Fruit fly (Drosophila melanogaster) whole organism, embryonic: Measurements from ENCODE around the gene caz.

ENCODE experiments used
- Atf3 ChIP-seq: fragments of 200-800 bp; sonication (Bioruptor generic); optimal IDR thresholded peaks from 3 replicates; lab custom pipeline; 2016; ENCODE audit warnings: missing biosample characterization, missing genetic modification characterization
- Bgb ChIP-seq: fragments of 200-800 bp; sonication (Bioruptor generic); IDR thresholded peaks from 2 replicates; pipeline ENCODE4 v1.3.6; 2022; ENCODE audit warnings: missing biosample characterization, missing genetic modification characterization; ENCODE audit not compliant: partially characterized antibody
- CG10147 ChIP-seq: fragments of 200-800 bp; sonication (Bioruptor generic); optimal IDR thresholded peaks from 2 replicates; lab custom pipeline; 2019; ENCODE audit warnings: missing biosample characterization, mild to moderate bottlenecking, missing genetic modification characterization, moderate library complexity
- CG10209 ChIP-seq: fragments of 200-800 bp; sonication (Bioruptor generic); optimal IDR thresholded peaks from 3 replicates; lab custom pipeline; 2017; ENCODE audit warnings: missing biosample characterization, mild to moderate bottlenecking, missing genetic modification characterization, missing genetic modification reagents
- CG11695 ChIP-seq: fragments of 200-800 bp; sonication (Bioruptor generic); IDR thresholded peaks from 3 replicates; pipeline ENCODE4 v1.3.6; 2022; ENCODE audit warnings: missing biosample characterization, missing genetic modification characterization
- CG12155 ChIP-seq: fragments of 200-800 bp; sonication (Bioruptor generic); optimal IDR thresholded peaks from 3 replicates; lab custom pipeline; 2016; ENCODE audit warnings: missing biosample characterization, missing genetic modification characterization
- CG14050 ChIP-seq: fragments of 200-800 bp; sonication (Bioruptor generic); IDR thresholded peaks from 3 replicates; pipeline ENCODE4 v1.3.6; 2022; ENCODE audit warnings: missing biosample characterization, missing genetic modification characterization
- CG15011 ChIP-seq: fragments of 200-800 bp; sonication (Bioruptor generic); optimal IDR thresholded peaks from 3 replicates; lab custom pipeline; 2018; ENCODE audit warnings: missing biosample characterization, mild to moderate bottlenecking, missing genetic modification characterization
- CG15073 ChIP-seq: fragments of 200-800 bp; sonication (Bioruptor generic); optimal IDR thresholded peaks from 2 replicates; lab custom pipeline; 2016; ENCODE audit warnings: missing biosample characterization, missing genetic modification characterization
- CG15601 ChIP-seq: fragments of 200-800 bp; sonication (Bioruptor generic); optimal IDR thresholded peaks from 3 replicates; lab custom pipeline; 2019; ENCODE audit warnings: missing biosample characterization, mild to moderate bottlenecking, missing genetic modification characterization, moderate library complexity
- CG1602 ChIP-seq: fragments of 200-800 bp; sonication (Bioruptor generic); optimal IDR thresholded peaks from 3 replicates; lab custom pipeline; 2016; ENCODE audit warnings: missing biosample characterization, missing genetic modification characterization
- CG16779 ChIP-seq: fragments of 200-800 bp; sonication (Bioruptor generic); IDR thresholded peaks from 2 replicates; pipeline ENCODE4 v1.3.6; 2022; ENCODE audit warnings: missing biosample characterization, missing genetic modification characterization
- CG17361 ChIP-seq: fragments of 200-800 bp; sonication (Bioruptor generic); IDR thresholded peaks from 3 replicates; pipeline ENCODE4 v1.3.6; 2022; ENCODE audit warnings: missing biosample characterization, missing genetic modification characterization
- CG17385 ChIP-seq: fragments of 200-800 bp; sonication (Bioruptor generic); optimal IDR thresholded peaks from 3 replicates; lab custom pipeline; 2018; ENCODE audit warnings: missing biosample characterization, mild to moderate bottlenecking, missing genetic modification characterization
- CG17568 ChIP-seq: fragments of 200-800 bp; sonication (Bioruptor generic); optimal IDR thresholded peaks from 2 replicates; lab custom pipeline; 2018; ENCODE audit warnings: missing biosample characterization, mild to moderate bottlenecking, missing genetic modification characterization, moderate library complexity
- CG18764 ChIP-seq: fragments of 200-800 bp; sonication (Bioruptor generic); optimal IDR thresholded peaks from 3 replicates; lab custom pipeline; 2016; ENCODE audit warnings: missing biosample characterization, missing genetic modification characterization
- CG3065 ChIP-seq: fragments of 200-800 bp; sonication (Bioruptor generic); optimal IDR thresholded peaks from 2 replicates; lab custom pipeline; 2016; ENCODE audit warnings: missing biosample characterization, missing genetic modification characterization
- CG34376 ChIP-seq: fragments of 200-800 bp; sonication (Bioruptor generic); optimal IDR thresholded peaks from 2 replicates; lab custom pipeline; 2018; ENCODE audit warnings: missing biosample characterization, mild to moderate bottlenecking, missing genetic modification characterization
- CG4617 ChIP-seq: fragments of 200-800 bp; sonication (Bioruptor generic); optimal IDR thresholded peaks from 3 replicates; lab custom pipeline; 2016; ENCODE audit warnings: missing biosample characterization, missing genetic modification characterization, borderline replicate concordance
- CG4707 ChIP-seq: fragments of 200-800 bp; sonication (Bioruptor generic); optimal IDR thresholded peaks from 2 replicates; lab custom pipeline; 2018; ENCODE audit warnings: missing biosample characterization, mild to moderate bottlenecking, missing genetic modification characterization, moderate library complexity
- CG4730 ChIP-seq: fragments of 200-800 bp; sonication (Bioruptor generic); IDR thresholded peaks from 2 replicates; pipeline ENCODE4 v1.3.6; 2022; ENCODE audit warnings: missing biosample characterization, missing genetic modification characterization
- CG5180 ChIP-seq: fragments of 200-800 bp; sonication (Bioruptor generic); optimal IDR thresholded peaks from 3 replicates; lab custom pipeline; 2017; ENCODE audit warnings: missing biosample characterization, missing genetic modification characterization, mild to moderate bottlenecking, moderate library complexity, missing genetic modification reagents
- CG6654 ChIP-seq: fragments of 200-800 bp; sonication (Bioruptor generic); optimal IDR thresholded peaks from 2 replicates; lab custom pipeline; 2017; ENCODE audit warnings: missing biosample characterization, mild to moderate bottlenecking, missing genetic modification characterization
- CG8281 ChIP-seq: fragments of 200-800 bp; sonication (Bioruptor generic); optimal IDR thresholded peaks from 2 replicates; lab custom pipeline; 2018; ENCODE audit warnings: missing biosample characterization, mild to moderate bottlenecking, missing genetic modification characterization, moderate library complexity
- CG9727 ChIP-seq: fragments of 200-800 bp; sonication (Bioruptor generic); optimal IDR thresholded peaks from 3 replicates; lab custom pipeline; 2017; ENCODE audit warnings: missing biosample characterization, mild to moderate bottlenecking, missing genetic modification characterization
- CG9817 ChIP-seq: fragments of 200-800 bp; sonication (Bioruptor generic); optimal IDR thresholded peaks from 2 replicates; lab custom pipeline; 2018; ENCODE audit warnings: missing biosample characterization, mild to moderate bottlenecking, missing genetic modification characterization, moderate library complexity
- Dfd ChIP-seq, 2 experiments: fragments of >200 bp; optimal IDR thresholded peaks; 2 replicates each; lab custom pipeline; 2017; ENCODE audit warnings: missing biosample characterization in 2 of 2, missing genetic modification characterization in 2 of 2
- Dip3 ChIP-seq: fragments of 200-800 bp; sonication (Bioruptor generic); optimal IDR thresholded peaks from 3 replicates; lab custom pipeline; 2016; ENCODE audit warnings: missing biosample characterization, missing genetic modification characterization
- E2f2 ChIP-seq: fragments of 200-800 bp; sonication (Bioruptor generic); IDR thresholded peaks from 2 replicates; pipeline ENCODE4 v1.3.6; 2022; ENCODE audit warnings: missing biosample characterization, missing genetic modification characterization
- ERR ChIP-seq: fragments of 200-800 bp; sonication (Bioruptor generic); optimal IDR thresholded peaks from 2 replicates; lab custom pipeline; 2016; ENCODE audit warnings: missing biosample characterization, missing genetic modification characterization
- Gsc ChIP-seq: fragments of 200-800 bp; sonication (Bioruptor generic); IDR thresholded peaks from 2 replicates; pipeline ENCODE4 v1.3.6; 2022; ENCODE audit warnings: missing biosample characterization, missing genetic modification characterization
- H15 ChIP-seq: fragments of 200-800 bp; sonication (Bioruptor generic); IDR thresholded peaks from 3 replicates; pipeline ENCODE4 v1.3.6; 2022; ENCODE audit warnings: missing biosample characterization, missing genetic modification characterization
- Hey ChIP-seq: fragments of 200-800 bp; sonication (Bioruptor generic); optimal IDR thresholded peaks from 3 replicates; lab custom pipeline; 2018; ENCODE audit warnings: missing biosample characterization, mild to moderate bottlenecking, missing genetic modification characterization
- Jarid2 ChIP-seq: fragments of 200-800 bp; sonication (Bioruptor generic); optimal IDR thresholded peaks from 3 replicates; lab custom pipeline; 2017; ENCODE audit warnings: mild to moderate bottlenecking, missing biosample characterization, missing genetic modification reagents, missing genetic modification characterization
- Nf-YC ChIP-seq: fragments of 200-800 bp; optimal IDR thresholded peaks from 3 replicates; lab custom pipeline; 2019; ENCODE audit warnings: missing biosample characterization, mild to moderate bottlenecking, missing genetic modification characterization, moderate library complexity
- Six4 ChIP-seq: fragments of 200-800 bp; sonication (Bioruptor generic); optimal IDR thresholded peaks from 2 replicates; lab custom pipeline; 2016; ENCODE audit warnings: missing biosample characterization, missing genetic modification characterization
- TFAM ChIP-seq: fragments of 200-800 bp; sonication (Bioruptor generic); optimal IDR thresholded peaks from 2 replicates; lab custom pipeline; 2017; ENCODE audit warnings: missing biosample characterization, missing genetic modification characterization, inconsistent platforms
- aop ChIP-seq: fragments of 200-800 bp; sonication (Bioruptor generic); IDR thresholded peaks from 2 replicates; pipeline ENCODE4 v1.3.6; 2022; ENCODE audit warnings: missing biosample characterization, missing genetic modification characterization
- bowl ChIP-seq: fragments of 200-800 bp; sonication (Bioruptor generic); IDR thresholded peaks from 2 replicates; pipeline ENCODE4 v1.3.6; 2022; ENCODE audit warnings: missing biosample characterization, missing genetic modification characterization
- dati ChIP-seq: fragments of 200-800 bp; sonication (Bioruptor generic); IDR thresholded peaks from 2 replicates; pipeline ENCODE4 v1.3.6; 2022; ENCODE audit warnings: missing biosample characterization, missing genetic modification characterization
- dimm ChIP-seq: fragments of 200-800 bp; sonication (Bioruptor generic); IDR thresholded peaks from 2 replicates; pipeline ENCODE4 v1.3.6; 2022; ENCODE audit warnings: missing biosample characterization, missing genetic modification characterization
- en ChIP-seq: fragments of 200-800 bp; sonication (Bioruptor generic); optimal IDR thresholded peaks from 2 replicates; lab custom pipeline; 2016; ENCODE audit warnings: missing biosample characterization, missing genetic modification characterization
- eyg ChIP-seq: fragments of 200-800 bp; sonication (Bioruptor generic); optimal IDR thresholded peaks from 3 replicates; lab custom pipeline; 2016; ENCODE audit warnings: missing biosample characterization, missing genetic modification characterization
- ftz-f1 ChIP-seq: fragments of 200-800 bp; sonication (Bioruptor generic); optimal IDR thresholded peaks from 2 replicates; lab custom pipeline; 2016; ENCODE audit warnings: missing biosample characterization, missing genetic modification characterization
- hth ChIP-seq: fragments of >200 bp; optimal IDR thresholded peaks from 2 replicates; lab custom pipeline; 2017; ENCODE audit warnings: inconsistent platforms
- nerfin-2 ChIP-seq: fragments of 200-800 bp; sonication (Bioruptor generic); IDR thresholded peaks from 2 replicates; pipeline ENCODE4 v1.3.6; 2022; ENCODE audit warnings: missing biosample characterization, missing genetic modification characterization; ENCODE audit not compliant: partially characterized antibody
- pnt ChIP-seq: fragments of 200-800 bp; sonication (Bioruptor generic); optimal IDR thresholded peaks from 3 replicates; lab custom pipeline; 2016; ENCODE audit warnings: missing biosample characterization, missing genetic modification characterization
- sens-2 ChIP-seq: fragments of 200-800 bp; sonication (Bioruptor generic); IDR thresholded peaks from 2 replicates; pipeline ENCODE4 v1.3.6; 2022; ENCODE audit warnings: missing biosample characterization, missing genetic modification characterization
- sr ChIP-seq: fragments of 200-800 bp; sonication (Bioruptor generic); IDR thresholded peaks from 3 replicates; pipeline ENCODE4 v1.3.6; 2022; ENCODE audit warnings: missing biosample characterization, missing genetic modification characterization
- ttk ChIP-seq: fragments of 200-800 bp; sonication (Bioruptor generic); IDR thresholded peaks from 2 replicates; pipeline ENCODE4 v2.1.2; 2022; ENCODE audit warnings: missing biosample characterization, missing genetic modification characterization
- unc-4 ChIP-seq: fragments of 200-800 bp; sonication (Bioruptor generic); IDR thresholded peaks from 2 replicates; pipeline ENCODE4 v1.3.6; 2022; ENCODE audit warnings: missing biosample characterization, missing genetic modification characterization; ENCODE audit not compliant: partially characterized antibody
- unpg ChIP-seq: fragments of 200-800 bp; sonication (Bioruptor generic); optimal IDR thresholded peaks from 3 replicates; lab custom pipeline; 2018; ENCODE audit warnings: missing biosample characterization, mild to moderate bottlenecking, missing genetic modification characterization, moderate library complexity

caz gene

dm6 chrX:16270795-16271194 lies 17.8 kb upstream of the caz start, which contains the start of gene Mfe2 (continued):
- no peak for TF ChIP-seq Atf3 (GFP tag; lab: Kevin White, UChicago)
- TF ChIP-seq TFAM, result no peak
- no peak for TF ChIP-seq CG16779 (GFP tag; lab: Robert Waterston, UW)
- TF ChIP-seq dimm (GFP tag; lab: Robert Waterston, UW), result no peak
- no peak for TF ChIP-seq ttk (GFP tag; lab: Robert Waterston, UW)
- no peak for TF ChIP-seq CG15011 (GFP tag; lab: Kevin White, UChicago)
- TF ChIP-seq CG14050 (GFP tag; lab: Robert Waterston, UW), result no peak
- TF ChIP-seq CG8281 (tag; lab: Kevin White, UChicago), result no peak
- peak; percentile 58 for TF ChIP-seq Dip3 (GFP tag; lab: Kevin White, UChicago)
- TF ChIP-seq sr, result peak; percentile 40; the same call in 1 of the 3 replicates
- no peak for TF ChIP-seq bowl (GFP tag; lab: Robert Waterston, UW)
- TF ChIP-seq Six4 (GFP tag; lab: Kevin White, UChicago), result peak; percentile 24
- TF ChIP-seq CG5180 (GFP tag; lab: Kevin White, UChicago), result peak; percentile 19
- TF ChIP-seq CG1602 (GFP tag; lab: Kevin White, UChicago), result peak; percentile 26
- TF ChIP-seq CG3065 (GFP tag; lab: Kevin White, UChicago), result no peak
- TF ChIP-seq CG10209, result peak; percentile 43
- TF ChIP-seq nerfin-2 (GFP tag; lab: Robert Waterston, UW), result 0 out of 2 replicates have a peak, but pooled peaks have one; percentile 15
- TF ChIP-seq unc-4 (GFP tag; lab: Robert Waterston, UW), result peak; percentile 47
- no peak for TF ChIP-seq eyg (GFP tag; lab: Kevin White, UChicago)
- peak; percentile 24 for TF ChIP-seq Nf-YC (tag; lab: Kevin White, UChicago)
- peak; percentile 24; the same call in 1 of the 3 replicates for TF ChIP-seq H15 (GFP tag; lab: Robert Waterston, UW)
- TF ChIP-seq CG4707 (GFP tag; lab: Kevin White, UChicago), result no peak
- no peak for TF ChIP-seq en (GFP tag; lab: Kevin White, UChicago)
- peak; percentile 7 for TF ChIP-seq CG10147 (GFP tag; lab: Kevin White, UChicago)
- TF ChIP-seq CG15601 (tag; lab: Kevin White, UChicago), result peak; percentile 35
- TF ChIP-seq dati, result no peak
- no peak for TF ChIP-seq CG17385
- no peak for TF ChIP-seq Dfd (GFP tag; optimal IDR thresholded peaks at IDR 0.05; lab: Kevin White, UChicago)
- peak; percentile 57 for TF ChIP-seq ERR (GFP tag; lab: Kevin White, UChicago)
- peak; percentile 34 for TF ChIP-seq CG18764 (GFP tag; lab: Kevin White, UChicago)
- TF ChIP-seq CG12155 (GFP tag; lab: Kevin White, UChicago), result peak; percentile 72
- no peak for TF ChIP-seq CG17568 (GFP tag; lab: Kevin White, UChicago)
- peak; percentile 11 for TF ChIP-seq ftz-f1 (GFP tag; lab: Kevin White, UChicago)
- peak; percentile 24 for TF ChIP-seq Jarid2 (GFP tag; lab: Kevin White, UChicago)
- no peak for TF ChIP-seq Hey
- peak; percentile 61 for TF ChIP-seq E2f2 (GFP tag; lab: Robert Waterston, UW)
- no peak for TF ChIP-seq CG17361
- TF ChIP-seq CG6654 (GFP tag; lab: Kevin White, UChicago), result peak; percentile 5
- no peak for TF ChIP-seq sens-2 (GFP tag; lab: Robert Waterston, UW)
- no peak for TF ChIP-seq hth (lab: Kevin White, UChicago)
- TF ChIP-seq CG9727, result no peak
- TF ChIP-seq CG4730 (GFP tag; lab: Robert Waterston, UW), result no peak
- peak; percentile 18 for TF ChIP-seq pnt (GFP tag; lab: Kevin White, UChicago)
- peak; percentile 65 for TF ChIP-seq Bgb (GFP tag; lab: Robert Waterston, UW)
- TF ChIP-seq CG34376 (GFP tag; lab: Kevin White, UChicago), result peak; percentile 57
- TF ChIP-seq CG15073 (GFP tag; lab: Kevin White, UChicago), result no peak
- TF ChIP-seq aop (GFP tag; lab: Robert Waterston, UW), result no peak
- peak; percentile 83 for TF ChIP-seq CG4617
- TF ChIP-seq CG11695 (GFP tag; lab: Robert Waterston, UW), result no peak
- TF ChIP-seq Gsc (GFP tag; lab: Robert Waterston, UW), result no peak
- peak; percentile 62 for TF ChIP-seq CG9817 (tag; lab: Kevin White, UChicago)
- peak; percentile 36 for TF ChIP-seq unpg (GFP tag; lab: Kevin White, UChicago)
